Worm (Caenorhabditis elegans): ENCODE results near the gene C31B8.7.

The C31B8.7 gene

ce11 chrV:2859738-2860137 is 43.4 kb downstream of the C31B8.7 start, which contains the start of gene srj-54:
srj-54 (minus strand) TSS chrV:2859838.
- no peak for TF ChIP-seq zfp-2 (tag; optimal IDR thresholded peaks at IDR 0.05)
- TF ChIP-seq php-3 (GFP tag; IDR thresholded peaks at IDR 0.05) = no peak
- peak in 1 of 2 experiments; percentile 74 for TF ChIP-seq unc-62 (GFP tag; optimal IDR thresholded peaks at IDR 0.05 in 1 of 2)
- no peak for TF ChIP-seq unc-62 (tag; optimal IDR thresholded peaks at IDR 0.05)

DNA sequence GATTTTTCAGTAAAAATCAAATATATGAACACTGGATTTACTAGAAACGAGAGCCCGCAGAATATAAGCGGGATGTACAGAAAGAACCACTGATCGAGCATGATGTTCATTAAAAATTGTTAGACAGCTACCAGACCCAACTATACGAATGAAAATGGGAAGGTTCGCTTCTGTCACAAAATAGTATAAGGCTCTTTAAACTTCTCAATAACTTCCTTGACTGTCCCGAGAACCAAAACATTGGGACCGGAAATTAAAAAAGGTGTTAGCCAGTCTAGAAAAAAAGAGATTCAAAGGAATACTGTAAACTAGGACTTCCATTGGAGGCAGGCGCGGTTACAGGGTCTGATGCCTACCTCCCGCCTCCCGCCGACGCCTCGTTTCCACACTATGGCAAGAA is 45.3 kb downstream of the C31B8.7 start, which contains the start of gene srj-55:
Gene srj-55, minus strand, starts transcription at position 101 of the 400 bp plus-strand sequence.
- TF ChIP-seq zfp-3 (GFP tag; conservative IDR thresholded peaks at IDR 0.05) (no peak), ceh-82 (tag; optimal IDR thresholded peaks at IDR 0.05) (no peak), pqm-1 (tag; optimal IDR thresholded peaks at IDR 0.05) (no peak), skn-1 (tag; optimal IDR thresholded peaks at IDR 0.05) (no peak), php-3 (GFP tag; IDR thresholded peaks at IDR 0.05) (no peak), zip-11 (GFP tag; IDR thresholded peaks at IDR 0.05) (no peak), vab-7 (GFP tag; IDR thresholded peaks at IDR 0.05) (no peak), fkh-10 (GFP tag; optimal IDR thresholded peaks at IDR 0.05) (no peak), nhr-28 (tag; optimal IDR thresholded peaks at IDR 0.05) (no peak), egl-43 (GFP tag; IDR thresholded peaks at IDR 0.05) (no peak), dmd-8 (GFP tag; IDR thresholded peaks at IDR 0.05) (no peak), zag-1 (tag; optimal IDR thresholded peaks at IDR 0.05) (no peak), nhr-237 (tag; optimal IDR thresholded peaks at IDR 0.05) (no peak), pha-4 (GFP tag; IDR thresholded peaks at IDR 0.05) (no peak), pha-4 (tag; optimal IDR thresholded peaks at IDR 0.05) (no peak), spr-3 (GFP tag; optimal IDR thresholded peaks at IDR 0.05) (no peak)

ce11 chrV:2855473-2855872 is 47.7 kb downstream of the C31B8.7 start, which contains the start of gene srj-57:
srj-57 (minus strand) TSS chrV:2855573.
- TF ChIP-seq ctbp-1 (GFP tag; IDR thresholded peaks at IDR 0.05) = no peak
- no peak for TF ChIP-seq Y5F2A.4 (GFP tag; optimal IDR thresholded peaks at IDR 0.05)
- TF ChIP-seq Y75B8A.6 (GFP tag; IDR thresholded peaks at IDR 0.05) = no peak
- no peak for TF ChIP-seq lin-1 (GFP tag; IDR thresholded peaks at IDR 0.05)
